Fruit fly (Drosophila melanogaster): Measurements from ENCODE around the gene Gug.

Gug gene

DNA sequence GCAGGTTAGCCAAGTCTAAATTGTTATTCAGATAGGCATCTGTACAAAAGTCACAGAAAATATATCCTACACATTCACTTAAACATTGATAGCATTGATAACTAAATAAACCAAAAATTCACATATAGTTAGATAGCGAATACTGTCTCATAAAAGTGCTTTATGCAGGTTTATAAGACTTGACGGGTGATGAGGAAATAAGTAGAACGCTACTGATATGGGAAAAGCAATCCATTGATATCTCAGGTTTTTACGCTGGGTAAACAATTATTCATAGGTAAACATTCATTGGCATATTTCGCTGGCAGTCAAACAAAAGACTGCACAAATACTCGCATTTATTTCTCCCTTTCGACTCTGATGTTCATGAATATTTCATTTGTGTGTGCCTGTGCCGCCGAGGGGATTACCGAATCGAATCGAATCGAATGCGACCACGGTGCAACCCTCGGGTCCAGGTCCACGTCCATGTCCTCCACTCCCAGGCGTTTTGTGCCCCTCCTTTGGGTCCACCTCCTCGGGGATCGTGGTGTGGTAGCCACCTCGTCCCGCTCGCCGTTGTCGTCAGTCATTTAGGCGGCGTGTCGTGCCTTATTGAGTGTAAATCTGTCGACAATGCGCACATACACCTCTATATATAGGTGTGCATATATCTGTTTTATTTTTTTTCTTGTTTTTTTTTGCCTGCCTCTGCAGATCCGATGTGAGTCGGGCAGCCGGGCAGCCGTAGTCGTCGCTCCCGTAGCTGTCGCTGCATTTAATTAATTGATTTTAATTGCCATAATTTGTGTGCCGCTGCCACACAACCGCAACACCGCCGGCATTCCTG, 10.5 kb downstream of the Gug start (continued):
- TF ChIP-seq nom (GFP tag; optimal IDR thresholded peaks at IDR 0.05), result peak; percentile 18
- no peak for TF ChIP-seq knrl (GFP tag; IDR thresholded peaks at IDR 0.05; ENCODE audit: partially characterized antibody)
- no peak for TF ChIP-seq CG12299 (tag; optimal IDR thresholded peaks at IDR 0.05)
- TF ChIP-seq chinmo (GFP tag; IDR thresholded peaks at IDR 0.05; ENCODE audit: partially characterized antibody), result 0 out of 4 replicates have a peak, but pooled peaks have one; percentile 58
- TF ChIP-seq CG4424 (GFP tag; optimal IDR thresholded peaks at IDR 0.05), result peak; percentile 18
- TF ChIP-seq CG4730 (GFP tag; IDR thresholded peaks at IDR 0.05), result 0 out of 2 replicates have a peak, but pooled peaks have one; percentile 8
- TF ChIP-seq tio (GFP tag; optimal IDR thresholded peaks at IDR 0.05), result no peak
- no peak for TF ChIP-seq aop (GFP tag; IDR thresholded peaks at IDR 0.05)
- no peak for TF ChIP-seq dm (GFP tag; optimal IDR thresholded peaks at IDR 0.05)
- TF ChIP-seq Nf-YB (GFP tag; optimal IDR thresholded peaks at IDR 0.05), result no peak
- peak; percentile 6 for TF ChIP-seq Jarid2 (GFP tag; optimal IDR thresholded peaks at IDR 0.05)
- no peak for TF ChIP-seq ab (GFP tag; optimal IDR thresholded peaks at IDR 0.05)
- 0 out of 3 replicates have a peak, but pooled peaks have one; percentile 13 for TF ChIP-seq zfh1 (GFP tag; IDR thresholded peaks at IDR 0.05)
- no peak for TF ChIP-seq yki (optimal IDR thresholded peaks at IDR 0.05)
- TF ChIP-seq NK7.1 (GFP tag; optimal IDR thresholded peaks at IDR 0.05), result no peak
- TF ChIP-seq dan (GFP tag; IDR thresholded peaks at IDR 0.05), result no peak
- no peak for TF ChIP-seq cg (GFP tag; optimal IDR thresholded peaks at IDR 0.05)
- TF ChIP-seq CG12942 (GFP tag; optimal IDR thresholded peaks at IDR 0.05), result no peak
- TF ChIP-seq CG11093 (GFP tag; IDR thresholded peaks at IDR 0.05), result 0 out of 3 replicates have a peak, but pooled peaks have one; percentile 7
- no peak for TF ChIP-seq CG15073 (GFP tag; optimal IDR thresholded peaks at IDR 0.05)
- TF ChIP-seq Drgx (GFP tag; IDR thresholded peaks at IDR 0.05), result peak; percentile 17; the same call in 1 of the 2 replicates
- peak; percentile 55 for TF ChIP-seq sens (GFP tag)
- no peak for TF ChIP-seq fu2 (GFP tag; optimal IDR thresholded peaks at IDR 0.05)
- no peak for TF ChIP-seq so (GFP tag; IDR thresholded peaks at IDR 0.05)
- TF ChIP-seq Dfd (GFP tag; optimal IDR thresholded peaks at IDR 0.05), result no peak

DNA sequence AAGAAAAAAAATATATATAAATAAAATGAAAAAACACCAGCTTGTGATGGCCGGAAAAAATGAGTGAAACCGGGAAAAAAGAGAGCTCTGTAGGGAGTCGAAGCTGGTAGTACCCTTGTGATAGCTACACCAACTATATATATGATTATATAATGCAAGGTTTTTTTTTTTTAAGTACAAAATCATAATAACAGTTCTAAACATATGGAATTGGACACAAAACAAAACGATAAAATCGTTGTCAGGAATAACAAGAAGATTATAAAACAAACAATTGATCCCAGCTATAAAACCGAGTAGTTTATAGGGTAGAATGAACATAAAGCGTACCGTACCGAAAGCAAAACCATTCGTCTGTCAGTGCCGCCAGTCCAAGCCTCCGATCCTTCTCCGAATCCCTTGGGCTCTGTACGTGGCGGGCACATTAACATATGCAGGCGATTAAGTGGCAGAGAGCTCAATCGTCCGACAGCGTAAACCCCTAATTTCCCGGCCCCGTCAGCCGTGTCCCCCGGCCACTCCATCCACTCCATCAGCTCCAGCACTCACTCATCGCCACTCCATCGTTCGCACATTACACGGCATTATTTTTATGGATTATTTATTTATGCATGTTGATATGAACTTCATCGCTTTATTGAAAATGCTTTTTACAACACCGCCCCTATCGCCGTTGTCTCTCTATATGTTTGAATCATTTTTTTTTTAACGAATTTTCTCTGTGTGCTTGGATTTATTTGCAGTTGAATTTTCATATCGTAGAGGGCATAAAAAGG, 11.7 kb downstream of the Gug start:
- TF ChIP-seq oc (tag; optimal IDR thresholded peaks at IDR 0.05) (peak; percentile 88), gsb-n (tag; optimal IDR thresholded peaks at IDR 0.05) (peak; percentile 39), CG2120 (GFP tag; optimal IDR thresholded peaks at IDR 0.05) (no peak), caup (GFP tag; optimal IDR thresholded peaks at IDR 0.05; ENCODE audit: severe bottlenecking) (no peak), Mrtf (GFP tag; IDR thresholded peaks at IDR 0.05) (no peak), Dll (GFP tag; IDR thresholded peaks at IDR 0.05; ENCODE audit: partially characterized antibody) (0 out of 4 replicates have a peak, but pooled peaks have one; percentile 12), CG2678 (tag; optimal IDR thresholded peaks at IDR 0.05) (no peak), z (GFP tag; IDR thresholded peaks at IDR 0.05) (peak; percentile 71), CG12391 (tag; optimal IDR thresholded peaks at IDR 0.05) (peak; percentile 8), chm (GFP tag; IDR thresholded peaks at IDR 0.05) (peak; percentile 56; the same call in 1 of the 2 replicates), sens (GFP tag) (peak; percentile 77), CG8924 (tag; optimal IDR thresholded peaks at IDR 0.05) (no peak), row (GFP tag; IDR thresholded peaks at IDR 0.05) (peak; percentile 45; the same call in 2 of the 3 replicates), CG1647 (GFP tag; optimal IDR thresholded peaks at IDR 0.05) (no peak), vvl (GFP tag; IDR thresholded peaks at IDR 0.05) (peak; percentile 59; the same call in 1 of the 2 replicates), kni (GFP tag; optimal IDR thresholded peaks at IDR 0.05) (peak; percentile 89), D19A (tag; optimal IDR thresholded peaks at IDR 0.05) (peak; percentile 45), Pdp1 (GFP tag; optimal IDR thresholded peaks at IDR 0.05) (peak in 1 of 2 experiments; percentile 72), gcm (GFP tag; optimal IDR thresholded peaks at IDR 0.05) (peak; percentile 44), dm (GFP tag; optimal IDR thresholded peaks at IDR 0.05) (no peak), Dek (tag; optimal IDR thresholded peaks at IDR 0.05) (peak; percentile 3), Eip74EF (GFP tag; optimal IDR thresholded peaks at IDR 0.05) (no peak), dmrt11E (tag; optimal IDR thresholded peaks at IDR 0.05) (peak; percentile 22), sqz (GFP tag; optimal IDR thresholded peaks at IDR 0.05) (peak; percentile 8)

Measured in whole organism, embryonic.